Worm (Caenorhabditis elegans): ENCODE measurements around the gene srw-76.

DNA sequence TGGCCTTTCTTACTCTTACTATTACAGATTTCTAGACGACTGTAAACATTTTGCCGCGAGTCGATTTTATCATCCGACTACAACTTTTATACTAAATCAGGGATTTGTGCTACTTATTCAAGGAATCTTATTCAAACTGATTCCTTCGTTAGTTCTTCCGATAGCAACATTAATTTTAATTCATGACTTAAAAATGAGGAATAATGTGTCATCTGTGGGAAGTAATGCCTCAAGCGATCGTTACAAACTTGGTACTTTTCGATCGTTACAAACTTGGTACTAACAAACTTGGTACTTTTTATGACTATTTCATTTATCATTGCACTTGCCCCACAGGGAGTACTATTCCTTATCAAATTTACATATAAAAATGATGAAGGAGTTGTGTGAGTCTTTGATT is 20.6 kb downstream of the srw-76 start, which contains the start of gene Y70C5A.4:
- no peak for TF ChIP-seq hnd-1 (tag; optimal IDR thresholded peaks at IDR 0.05)
- TF ChIP-seq ama-1 (optimal IDR thresholded peaks at IDR 0.05), result no peak
